Fruit fly (Drosophila melanogaster): ENCODE data around the gene CG16956.

CG16956 gene

DNA sequence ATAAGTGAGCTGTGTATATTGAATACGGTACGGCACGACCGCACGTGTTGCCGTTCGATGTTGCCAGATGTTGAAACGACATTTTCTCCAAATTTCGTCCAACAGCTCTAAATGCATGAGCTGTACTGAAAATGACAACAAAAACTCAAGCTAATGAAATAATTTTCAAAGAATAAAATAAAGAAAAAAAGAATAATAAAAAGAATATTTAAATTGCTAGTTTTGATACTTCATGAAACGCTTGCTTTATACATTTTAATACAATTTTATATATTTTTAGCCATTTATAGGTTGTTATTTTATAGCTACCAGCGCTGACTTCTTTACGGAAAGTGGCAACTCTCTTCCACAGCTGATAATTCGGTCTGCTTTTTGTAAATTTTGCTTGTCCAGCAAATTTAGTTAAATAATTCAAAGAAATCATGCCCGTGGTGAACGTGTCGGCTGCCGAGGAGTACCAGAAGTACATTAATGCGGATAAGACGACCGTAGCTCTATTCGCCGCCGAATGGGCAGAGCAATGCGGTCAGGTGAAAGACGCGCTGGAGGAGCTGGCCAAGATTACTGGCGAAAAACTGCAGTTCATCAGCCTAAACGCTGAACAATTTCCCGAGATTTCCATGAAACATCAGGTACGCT lies 48.1 kb downstream of the CG16956 start, which contains the start of the genes Nnp-1 and Grx3:
Gene Nnp-1, minus strand, starts transcription at position 81 of the 639 bp plus-strand sequence.
Gene Grx3, plus strand, starts transcription at position 339 of the 639 bp plus-strand sequence.
- TF ChIP-seq eg (GFP tag; IDR thresholded peaks at IDR 0.05) = peak; percentile 32; the same call in 1 of the 3 replicates
- no peak for TF ChIP-seq CG16779 (tag; optimal IDR thresholded peaks at IDR 0.05)
- TF ChIP-seq CG32006 (GFP tag; optimal IDR thresholded peaks at IDR 0.05) = no peak
- peak; percentile 26 for TF ChIP-seq CG11902 (GFP tag; optimal IDR thresholded peaks at IDR 0.05)
- TF ChIP-seq acj6 (GFP tag; optimal IDR thresholded peaks at IDR 0.05) = peak; percentile 59
- TF ChIP-seq CG34406 (GFP tag; optimal IDR thresholded peaks at IDR 0.05) = peak; percentile 43
- peak; percentile 22 for TF ChIP-seq CG8319 (GFP tag; optimal IDR thresholded peaks at IDR 0.05)
- no peak for TF ChIP-seq CG4318 (GFP tag; optimal IDR thresholded peaks at IDR 0.05)
- no peak for TF ChIP-seq CG6854 (GFP tag; optimal IDR thresholded peaks at IDR 0.05)
- TF ChIP-seq CG10631 (GFP tag; optimal IDR thresholded peaks at IDR 0.05) = peak; percentile 57
- TF ChIP-seq CG31627 (GFP tag; optimal IDR thresholded peaks at IDR 0.05) = peak; percentile 27
- peak; percentile 35 for TF ChIP-seq cyc (GFP tag; optimal IDR thresholded peaks at IDR 0.05)
- TF ChIP-seq achi (GFP tag; optimal IDR thresholded peaks at IDR 0.05) = peak; percentile 52
- TF ChIP-seq CG1621 (tag; optimal IDR thresholded peaks at IDR 0.05) = peak; percentile 75
- no peak for TF ChIP-seq vri (GFP tag; optimal IDR thresholded peaks at IDR 0.05)
- no peak for TF ChIP-seq CG6276 (GFP tag; optimal IDR thresholded peaks at IDR 0.05)
- peak; percentile 39 for TF ChIP-seq Smox (GFP tag; optimal IDR thresholded peaks at IDR 0.05)
- peak; percentile 48 for TF ChIP-seq lz (GFP tag; optimal IDR thresholded peaks at IDR 0.05)
- no peak for TF ChIP-seq salr (GFP tag; optimal IDR thresholded peaks at IDR 0.05)
- TF ChIP-seq Hr39 (GFP tag; optimal IDR thresholded peaks at IDR 0.05) = peak; percentile 45
- peak; percentile 20 for TF ChIP-seq Sox15 (GFP tag; optimal IDR thresholded peaks at IDR 0.05)
- peak; percentile 20 for TF ChIP-seq Ets21C (GFP tag; optimal IDR thresholded peaks at IDR 0.05)
